Fruit fly (Drosophila melanogaster) whole organism, adult: ENCODE data around the gene Polr1E.

Source experiments
- CG11617 ChIP-seq: fragments of 200-800 bp; sonication (Bioruptor generic); optimal IDR thresholded peaks from 2 replicates; lab custom pipeline; 2017; ENCODE audit warnings: mild to moderate bottlenecking, missing biosample characterization, missing genetic modification reagents, missing genetic modification characterization
- CG12768 ChIP-seq: fragments of 200-800 bp; sonication (Bioruptor generic); optimal IDR thresholded peaks from 2 replicates; lab custom pipeline; 2017; ENCODE audit warnings: missing biosample characterization, missing genetic modification characterization, mild to moderate bottlenecking, moderate library complexity, missing genetic modification reagents
- CG14711 ChIP-seq: fragments of 200-800 bp; sonication (Bioruptor generic); optimal IDR thresholded peaks from 2 replicates; lab custom pipeline; 2018; ENCODE audit warnings: missing biosample characterization, mild to moderate bottlenecking, missing genetic modification characterization, moderate library complexity
- CG1620 ChIP-seq: fragments of 200-800 bp; sonication (Bioruptor generic); optimal IDR thresholded peaks from 2 replicates; lab custom pipeline; 2016; ENCODE audit warnings: missing biosample characterization, missing genetic modification characterization
- CG33017 ChIP-seq: fragments of 200-800 bp; sonication (Bioruptor generic); optimal IDR thresholded peaks from 2 replicates; lab custom pipeline; 2018; ENCODE audit warnings: missing biosample characterization, mild to moderate bottlenecking, missing genetic modification characterization, moderate library complexity
- CG5204 ChIP-seq: fragments of 200-800 bp; sonication (Bioruptor generic); optimal IDR thresholded peaks from 2 replicates; lab custom pipeline; 2016; ENCODE audit warnings: missing biosample characterization, missing genetic modification characterization
- CG7045 ChIP-seq: fragments of 200-800 bp; sonication (Bioruptor generic); optimal IDR thresholded peaks from 2 replicates; lab custom pipeline; 2017; ENCODE audit warnings: missing biosample characterization, mild to moderate bottlenecking, missing genetic modification characterization
- CG7101 ChIP-seq: fragments of 200-800 bp; sonication (Bioruptor generic); optimal IDR thresholded peaks from 2 replicates; lab custom pipeline; 2018; ENCODE audit warnings: missing biosample characterization, mild to moderate bottlenecking, missing genetic modification characterization, moderate library complexity
- Clk ChIP-seq: fragments of 200-800 bp; sonication (Bioruptor generic); optimal IDR thresholded peaks from 2 replicates; lab custom pipeline; 2017; ENCODE audit warnings: missing biosample characterization, missing genetic modification characterization
- Crg-1 ChIP-seq: fragments of 200-800 bp; sonication (Bioruptor generic); optimal IDR thresholded peaks from 2 replicates; lab custom pipeline; 2016; ENCODE audit warnings: missing biosample characterization, missing genetic modification characterization
- Hr96 ChIP-seq: fragments of 200-800 bp; sonication (Bioruptor generic); optimal IDR thresholded peaks from 2 replicates; lab custom pipeline; 2016; ENCODE audit warnings: missing biosample characterization, missing genetic modification characterization
- Mnt ChIP-seq: fragments of 200-800 bp; sonication (Bioruptor generic); optimal IDR thresholded peaks from 2 replicates; lab custom pipeline; 2016; ENCODE audit warnings: missing biosample characterization, mild to moderate bottlenecking, missing genetic modification characterization
- bab1 ChIP-seq: fragments of 200-800 bp; sonication (Bioruptor generic); optimal IDR thresholded peaks from 3 replicates; lab custom pipeline; 2019; ENCODE audit warnings: missing biosample characterization, mild to moderate bottlenecking, missing genetic modification characterization, moderate library complexity
- cic ChIP-seq: fragments of 200-800 bp; sonication (Bioruptor generic); optimal IDR thresholded peaks from 2 replicates; lab custom pipeline; 2017; ENCODE audit warnings: missing biosample characterization, mild to moderate bottlenecking, missing genetic modification characterization, moderate library complexity
- cnc ChIP-seq, 2 experiments: fragments of >200 bp; optimal IDR thresholded peaks; 2 replicates each; lab custom pipeline; 2017
- kay ChIP-seq: fragments of 200-800 bp; sonication (Bioruptor generic); peaks from one replicate; lab custom pipeline; 2016; ENCODE audit warnings: missing biosample characterization, missing genetic modification characterization, borderline replicate concordance
- ovo ChIP-seq: fragments of 200-800 bp; sonication (Bioruptor generic); optimal IDR thresholded peaks from 2 replicates; lab custom pipeline; 2016; ENCODE audit warnings: missing biosample characterization, missing genetic modification characterization
- pad ChIP-seq: fragments of 200-800 bp; sonication (Bioruptor generic); optimal IDR thresholded peaks from 3 replicates; lab custom pipeline; 2017; ENCODE audit warnings: missing biosample characterization, missing genetic modification characterization, mild to moderate bottlenecking, moderate library complexity, missing genetic modification reagents
- tj ChIP-seq: fragments of 200-800 bp; sonication (Bioruptor generic); optimal IDR thresholded peaks from 3 replicates; lab custom pipeline; 2017; ENCODE audit warnings: missing biosample characterization, mild to moderate bottlenecking, missing genetic modification characterization, moderate library complexity
- toe ChIP-seq: fragments of 200-800 bp; sonication (Bioruptor generic); optimal IDR thresholded peaks from 2 replicates; lab custom pipeline; 2016; ENCODE audit warnings: missing biosample characterization, missing genetic modification characterization

The Polr1E gene

DNA sequence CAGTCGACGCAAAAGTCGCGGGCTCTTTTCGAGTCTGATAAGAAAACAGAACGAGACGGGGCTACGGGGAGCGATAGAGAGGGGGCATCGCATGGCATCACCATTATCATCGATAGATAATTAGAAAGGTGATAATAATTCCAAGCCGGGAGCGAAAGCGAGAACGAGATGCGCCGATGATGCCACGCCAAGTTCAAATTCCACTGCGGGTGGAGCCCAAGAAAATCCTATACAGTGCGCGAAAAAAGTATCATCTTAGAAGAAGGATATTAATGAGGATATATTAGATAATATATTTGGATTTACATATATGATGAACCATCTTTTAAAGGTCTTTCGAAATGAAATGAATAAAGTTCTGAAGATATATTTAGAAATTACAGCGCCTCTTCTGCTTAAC lies 11.2 kb upstream of the Polr1E start:
- TF ChIP-seq kay (GFP tag; lab: Kevin White, UChicago) (peak; percentile 84), ovo (GFP tag; lab: Kevin White, UChicago) (no peak)

DNA sequence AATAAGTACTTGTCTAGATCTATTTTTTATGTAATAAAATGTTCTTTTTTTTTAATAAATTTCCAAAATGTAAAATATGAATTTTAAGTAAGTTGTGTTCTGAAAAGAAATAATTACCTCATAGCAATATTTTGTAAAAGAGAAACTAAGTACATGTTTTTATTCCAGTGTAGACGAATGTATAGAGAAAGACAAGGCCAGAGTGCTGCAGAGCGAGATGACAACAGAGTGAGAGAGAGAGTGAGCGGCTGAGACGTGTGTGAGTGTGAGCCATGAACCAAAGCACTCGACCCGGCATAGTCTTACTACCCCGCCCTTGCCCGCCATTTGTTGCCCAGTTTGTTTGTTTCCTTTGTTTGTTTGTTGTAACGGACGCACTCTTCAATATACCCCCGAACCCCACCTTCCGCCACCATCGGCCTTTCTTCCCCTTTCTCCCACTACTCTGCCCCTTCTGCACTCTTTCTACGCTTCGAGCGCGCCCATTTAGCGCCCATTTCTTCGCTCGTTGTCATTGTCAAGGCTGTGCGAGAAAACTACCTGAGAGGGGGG lies 9.9 kb upstream of the Polr1E start:
- TF ChIP-seq CG5204 (GFP tag; lab: Kevin White, UChicago), result no peak
- TF ChIP-seq cic, result peak; percentile 36
- peak; percentile 42 for TF ChIP-seq Clk (GFP tag; lab: Kevin White, UChicago)
- TF ChIP-seq CG12768 (GFP tag; lab: Kevin White, UChicago), result peak; percentile 26
- no peak for TF ChIP-seq Crg-1 (GFP tag; lab: Kevin White, UChicago)
- no peak for TF ChIP-seq CG1620 (GFP tag; lab: Kevin White, UChicago)
- no peak for TF ChIP-seq cnc (optimal IDR thresholded peaks at IDR 0.05; lab: Kevin White, UChicago)
- TF ChIP-seq CG7101 (tag; lab: Kevin White, UChicago), result peak; percentile 59
- TF ChIP-seq CG7045, result no peak
- TF ChIP-seq pad, result peak; percentile 32
- TF ChIP-seq toe (GFP tag; lab: Kevin White, UChicago), result no peak
- peak; percentile 44 for TF ChIP-seq CG11617 (GFP tag; lab: Kevin White, UChicago)
- TF ChIP-seq bab1 (GFP tag; lab: Kevin White, UChicago), result no peak
- TF ChIP-seq kay (GFP tag; lab: Kevin White, UChicago), result no peak
- TF ChIP-seq Mnt (GFP tag; lab: Kevin White, UChicago), result no peak
- TF ChIP-seq ovo (GFP tag; lab: Kevin White, UChicago), result peak; percentile 59
- TF ChIP-seq CG33017 (tag; lab: Kevin White, UChicago), result peak; percentile 74
- no peak for TF ChIP-seq tj
- no peak for TF ChIP-seq CG14711
- TF ChIP-seq Hr96 (GFP tag; lab: Kevin White, UChicago), result no peak

DNA sequence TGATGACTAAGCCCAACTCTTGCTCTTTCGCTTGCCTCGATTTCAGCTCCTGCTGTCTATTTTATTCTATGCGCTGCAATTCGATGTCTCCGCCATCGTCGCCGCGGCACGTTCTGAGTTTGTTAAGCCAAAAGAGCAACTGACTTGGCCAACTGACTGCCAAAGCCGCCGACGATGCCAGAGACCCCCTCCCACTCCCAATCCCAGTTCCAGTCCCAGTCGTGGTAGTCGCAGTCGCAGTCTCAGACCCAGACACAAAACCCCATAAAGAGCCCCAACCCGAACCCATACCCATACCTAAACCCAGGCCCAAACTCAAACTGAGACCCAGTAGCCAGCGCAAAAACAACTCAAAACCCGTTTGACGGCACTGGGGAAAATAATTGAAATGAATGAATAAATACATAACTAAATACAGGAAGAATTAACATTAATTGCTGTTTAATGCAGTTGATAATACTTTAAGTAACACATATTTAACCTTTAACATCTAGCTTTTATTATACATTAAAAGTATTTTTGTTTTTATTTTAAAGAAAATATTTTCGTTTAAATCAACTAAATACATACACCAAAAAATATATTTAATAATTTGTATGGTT lies 9.3 kb upstream of the Polr1E start:
- no peak for TF ChIP-seq CG7101 (tag; lab: Kevin White, UChicago)
- no peak for TF ChIP-seq CG33017 (tag; lab: Kevin White, UChicago)
- TF ChIP-seq CG11617 (GFP tag; lab: Kevin White, UChicago), result no peak

DNA sequence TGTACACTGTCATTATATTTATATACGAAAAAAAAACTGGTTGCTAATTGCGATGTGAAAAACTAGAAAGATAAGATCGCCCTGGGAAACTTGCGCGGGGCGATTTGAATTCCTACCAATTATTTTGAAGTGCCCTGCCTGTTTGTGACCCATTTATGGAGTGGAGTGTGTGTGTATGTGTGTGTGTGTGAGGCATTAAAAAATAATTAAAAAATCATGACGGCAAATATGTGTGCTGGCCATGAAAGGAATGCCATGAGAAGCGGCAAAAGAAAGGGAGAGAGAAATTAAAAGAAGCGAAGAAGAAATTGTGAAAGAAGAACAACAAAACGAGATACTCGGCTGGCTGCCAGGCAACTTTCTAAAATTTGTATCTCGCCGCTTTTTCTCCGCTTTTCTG lies 8.4 kb upstream of the Polr1E start:
- TF ChIP-seq cic (no peak), CG12768 (GFP tag; lab: Kevin White, UChicago) (no peak), bab1 (GFP tag; lab: Kevin White, UChicago) (no peak), CG11617 (GFP tag; lab: Kevin White, UChicago) (no peak), CG7045 (no peak), CG7101 (tag; lab: Kevin White, UChicago) (no peak), CG5204 (GFP tag; lab: Kevin White, UChicago) (no peak), pad (no peak), Hr96 (GFP tag; lab: Kevin White, UChicago) (no peak), CG14711 (no peak), tj (no peak), Crg-1 (GFP tag; lab: Kevin White, UChicago) (no peak), ovo (GFP tag; lab: Kevin White, UChicago) (no peak), cnc (optimal IDR thresholded peaks at IDR 0.05; lab: Kevin White, UChicago) (no peak), CG33017 (tag; lab: Kevin White, UChicago) (no peak), Mnt (GFP tag; lab: Kevin White, UChicago) (no peak), toe (GFP tag; lab: Kevin White, UChicago) (no peak), Clk (GFP tag; lab: Kevin White, UChicago) (no peak), CG1620 (GFP tag; lab: Kevin White, UChicago) (no peak), kay (GFP tag; lab: Kevin White, UChicago) (no peak)

DNA sequence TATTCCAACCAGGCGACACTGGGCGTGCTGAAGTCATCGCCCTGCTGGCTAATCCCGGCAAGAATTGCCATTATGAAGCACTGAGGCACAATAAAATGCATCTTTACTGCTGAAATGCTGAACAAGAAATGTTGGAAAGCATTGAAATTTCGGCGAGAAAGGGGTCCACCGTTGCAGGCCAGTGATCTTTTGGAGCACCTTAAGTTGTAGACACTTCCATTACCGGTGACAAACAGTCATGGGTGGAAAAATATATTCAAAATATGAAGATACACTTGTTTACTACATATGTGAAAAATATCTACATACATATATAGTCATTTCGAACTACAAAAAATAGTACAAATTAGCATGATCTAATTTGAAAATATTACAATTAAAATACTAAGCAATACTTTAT lies 1.2 kb upstream of the Polr1E start, which contains the start of gene CG7126:
TSS of gene CG7126 (minus strand) at position 101 of the 400 bp plus-strand sequence.
- TF ChIP-seq cnc (optimal IDR thresholded peaks at IDR 0.05; lab: Kevin White, UChicago) (no peak), cic (no peak), CG11617 (GFP tag; lab: Kevin White, UChicago) (no peak), tj (no peak), bab1 (GFP tag; lab: Kevin White, UChicago) (no peak), Hr96 (GFP tag; lab: Kevin White, UChicago) (no peak)

DNA sequence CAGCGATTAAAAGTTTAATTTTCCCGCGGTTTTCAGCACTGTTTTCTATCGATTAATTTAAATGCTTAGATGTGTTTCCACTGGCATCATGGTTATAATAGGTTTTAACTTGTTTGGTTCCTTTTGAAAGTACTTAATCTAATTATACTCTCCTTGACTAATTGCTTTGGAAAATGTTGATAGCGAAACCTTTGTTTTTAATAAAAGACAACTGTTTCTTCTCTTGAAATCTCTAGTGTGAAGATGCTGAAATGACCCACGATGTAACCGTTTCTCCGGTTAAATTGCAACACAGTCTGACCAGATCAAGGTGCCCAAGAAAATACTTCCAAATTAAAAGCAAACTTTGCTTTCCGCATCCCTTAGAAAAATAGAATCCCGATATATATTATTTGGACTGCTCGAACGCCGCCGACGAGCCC lies 2.6 kb downstream of the Polr1E start, which contains the start of gene Dlc90F:
TSS of gene Dlc90F (plus strand) at position 330 of the 422 bp plus-strand sequence.
- TF ChIP-seq CG12768 (GFP tag; lab: Kevin White, UChicago) (peak; percentile 49), kay (GFP tag; lab: Kevin White, UChicago) (peak; percentile 93), cnc (optimal IDR thresholded peaks at IDR 0.05; lab: Kevin White, UChicago) (no peak), CG7101 (tag; lab: Kevin White, UChicago) (peak; percentile 71), CG5204 (GFP tag; lab: Kevin White, UChicago) (no peak), Clk (GFP tag; lab: Kevin White, UChicago) (peak; percentile 39), CG11617 (GFP tag; lab: Kevin White, UChicago) (peak; percentile 61), cic (no peak), CG7045 (peak; percentile 35), Mnt (GFP tag; lab: Kevin White, UChicago) (peak; percentile 66), bab1 (GFP tag; lab: Kevin White, UChicago) (peak; percentile 69), pad (peak; percentile 36), Crg-1 (GFP tag; lab: Kevin White, UChicago) (peak; percentile 72), CG14711 (peak; percentile 59), CG33017 (tag; lab: Kevin White, UChicago) (peak; percentile 45), CG1620 (GFP tag; lab: Kevin White, UChicago) (peak; percentile 57), toe (GFP tag; lab: Kevin White, UChicago) (peak; percentile 85), Hr96 (GFP tag; lab: Kevin White, UChicago) (peak; percentile 79), tj (peak; percentile 47), ovo (GFP tag; lab: Kevin White, UChicago) (peak; percentile 45)
